Fruit fly (Drosophila melanogaster): ENCODE results near the gene CG10591.
A peak's percentile ranks its signal among the peaks of the same experiment; 100 is the strongest.

CG10591 gene

DNA sequence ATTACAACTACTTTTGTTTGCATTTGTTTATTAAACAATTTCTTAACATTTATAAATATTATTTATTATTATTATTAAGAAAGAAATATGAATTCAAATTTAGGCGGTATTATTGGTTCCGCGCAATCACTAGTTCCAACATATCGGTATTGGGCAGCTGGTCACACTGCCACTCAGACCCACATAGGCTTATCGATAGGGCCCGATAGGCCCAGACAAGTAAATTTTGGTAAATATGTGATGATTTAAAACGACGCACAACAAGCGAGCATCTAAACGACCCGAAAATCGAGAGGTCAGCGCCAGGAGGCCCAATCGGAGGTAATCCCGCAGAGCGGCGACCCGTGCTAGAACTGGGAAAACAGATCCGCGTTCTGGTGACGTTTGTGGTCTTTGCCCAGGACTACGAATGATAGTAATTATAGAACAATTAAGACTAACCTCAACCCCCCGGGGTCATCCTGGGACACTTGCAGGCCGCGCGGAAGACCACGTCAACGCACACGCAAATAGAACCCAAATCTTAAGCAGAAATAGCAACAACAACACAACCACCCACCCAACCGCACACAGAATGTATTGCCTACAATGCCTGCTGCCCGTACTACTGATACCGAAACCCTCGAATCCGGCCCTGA is 34.3 kb downstream of the CG10591 start, which contains the start of gene bc10 (continued):
- TF ChIP-seq lab (GFP tag; optimal IDR thresholded peaks at IDR 0.05), result no peak
- TF ChIP-seq Meics (GFP tag; optimal IDR thresholded peaks at IDR 0.05), result no peak
- TF ChIP-seq CG33213 (GFP tag; optimal IDR thresholded peaks at IDR 0.05), result no peak
- no peak for TF ChIP-seq CG11723 (GFP tag; optimal IDR thresholded peaks at IDR 0.05)
- no peak for TF ChIP-seq org-1 (GFP tag; optimal IDR thresholded peaks at IDR 0.05)
- TF ChIP-seq pum (GFP tag; optimal IDR thresholded peaks at IDR 0.05), result no peak
- TF ChIP-seq CG16813 (GFP tag; IDR thresholded peaks at IDR 0.05; ENCODE audit: partially characterized antibody), result peak; percentile 82
- TF ChIP-seq hb (GFP tag; IDR thresholded peaks at IDR 0.05; ENCODE audit: partially characterized antibody), result peak; percentile 69; the same call in 2 of the 3 replicates
- no peak for TF ChIP-seq ind (GFP tag; optimal IDR thresholded peaks at IDR 0.05)
- no peak for TF ChIP-seq CG18476 (GFP tag; optimal IDR thresholded peaks at IDR 0.05)
- no peak for TF ChIP-seq CG31441 (GFP tag; IDR thresholded peaks at IDR 0.05)
- TF ChIP-seq knrl (GFP tag; IDR thresholded peaks at IDR 0.05; ENCODE audit: partially characterized antibody), result peak; percentile 86
- TF ChIP-seq sd (tag; optimal IDR thresholded peaks at IDR 0.05), result no peak
- peak; percentile 61 for TF ChIP-seq CG2116 (GFP tag; optimal IDR thresholded peaks at IDR 0.05)
- peak; percentile 60 for TF ChIP-seq Sry-δ (GFP tag; optimal IDR thresholded peaks at IDR 0.05)
- TF ChIP-seq Mad (GFP tag; optimal IDR thresholded peaks at IDR 0.05), result no peak
- no peak for TF ChIP-seq row (GFP tag; IDR thresholded peaks at IDR 0.05)
- no peak for TF ChIP-seq Dip3 (GFP tag; optimal IDR thresholded peaks at IDR 0.05)
- TF ChIP-seq disco-r (GFP tag; optimal IDR thresholded peaks at IDR 0.05), result no peak
- no peak for TF ChIP-seq D19A (tag; optimal IDR thresholded peaks at IDR 0.05)
- no peak for TF ChIP-seq BtbVII (GFP tag; optimal IDR thresholded peaks at IDR 0.05)
- TF ChIP-seq CG4282 (GFP tag; optimal IDR thresholded peaks at IDR 0.05), result no peak
- TF ChIP-seq CG5953 (GFP tag; IDR thresholded peaks at IDR 0.05), result no peak
- TF ChIP-seq dan (GFP tag; IDR thresholded peaks at IDR 0.05), result no peak
- no peak for TF ChIP-seq NK7.1 (GFP tag; optimal IDR thresholded peaks at IDR 0.05)
- TF ChIP-seq Camta (GFP tag; optimal IDR thresholded peaks at IDR 0.05), result no peak
- TF ChIP-seq CG8388 (GFP tag; optimal IDR thresholded peaks at IDR 0.05), result no peak
- TF ChIP-seq CG30020 (tag; optimal IDR thresholded peaks at IDR 0.05), result no peak
- no peak for TF ChIP-seq gsb-n (tag; optimal IDR thresholded peaks at IDR 0.05)
- no peak for TF ChIP-seq kah (GFP tag; optimal IDR thresholded peaks at IDR 0.05)
- no peak for TF ChIP-seq emc (GFP tag; optimal IDR thresholded peaks at IDR 0.05)
- no peak for TF ChIP-seq CG2678 (tag; optimal IDR thresholded peaks at IDR 0.05)
- TF ChIP-seq HmgD (GFP tag; optimal IDR thresholded peaks at IDR 0.05), result no peak
- TF ChIP-seq dati (GFP tag; IDR thresholded peaks at IDR 0.05), result no peak
- TF ChIP-seq BEAF-32 (GFP tag; optimal IDR thresholded peaks at IDR 0.05), result peak; percentile 87
- peak; percentile 74 for TF ChIP-seq zen (tag; optimal IDR thresholded peaks at IDR 0.05)
- no peak for TF ChIP-seq zf30C (GFP tag; optimal IDR thresholded peaks at IDR 0.05)
- TF ChIP-seq Spps (tag; optimal IDR thresholded peaks at IDR 0.05), result no peak
- no peak for TF ChIP-seq Myb (GFP tag; optimal IDR thresholded peaks at IDR 0.05)
- TF ChIP-seq Stat92E (GFP tag; optimal IDR thresholded peaks at IDR 0.05), result no peak
- TF ChIP-seq cato (GFP tag; optimal IDR thresholded peaks at IDR 0.05; ENCODE audit: borderline replicate concordance), result no peak
- TF ChIP-seq Six4 (GFP tag; optimal IDR thresholded peaks at IDR 0.05), result no peak
- TF ChIP-seq jing (GFP tag; optimal IDR thresholded peaks at IDR 0.05), result no peak
- peak; percentile 47; the same call in 1 of the 4 replicates for TF ChIP-seq chinmo (GFP tag; IDR thresholded peaks at IDR 0.05; ENCODE audit: partially characterized antibody)
- TF ChIP-seq B-H2 (GFP tag; optimal IDR thresholded peaks at IDR 0.05), result peak; percentile 32
- no peak for TF ChIP-seq bcd (GFP tag; optimal IDR thresholded peaks at IDR 0.05)
- no peak for TF ChIP-seq ara (GFP tag; IDR thresholded peaks at IDR 0.05)
- no peak for TF ChIP-seq CG3281 (GFP tag; optimal IDR thresholded peaks at IDR 0.05)
- no peak for TF ChIP-seq CG5180 (GFP tag; optimal IDR thresholded peaks at IDR 0.05)
- TF ChIP-seq vvl (GFP tag; IDR thresholded peaks at IDR 0.05), result no peak
